Fruit fly (Drosophila melanogaster) whole organism, embryonic: ENCODE results near the gene CG1640.

Experiments
- Atf-2 ChIP-seq: fragments of 200-800 bp; sonication (Bioruptor generic); optimal IDR thresholded peaks from 2 replicates; lab custom pipeline; 2016; ENCODE audit warnings: missing biosample characterization, missing genetic modification characterization
- C15 ChIP-seq: fragments of 200-800 bp; sonication (Bioruptor generic); IDR thresholded peaks from 3 replicates; pipeline ENCODE4 v1.3.6; 2022; ENCODE audit warnings: missing biosample characterization, missing genetic modification characterization
- CG11398 ChIP-seq: fragments of 200-800 bp; sonication (Bioruptor generic); optimal IDR thresholded peaks from 2 replicates; lab custom pipeline; 2016; ENCODE audit warnings: missing biosample characterization, missing genetic modification characterization
- CG11504 ChIP-seq: fragments of 200-800 bp; sonication (Bioruptor generic); optimal IDR thresholded peaks from 3 replicates; lab custom pipeline; 2019; ENCODE audit warnings: missing biosample characterization, mild to moderate bottlenecking, missing genetic modification characterization, moderate library complexity
- CG12391 ChIP-seq: fragments of 200-800 bp; sonication (Bioruptor generic); optimal IDR thresholded peaks from 3 replicates; lab custom pipeline; 2018; ENCODE audit warnings: missing biosample characterization, mild to moderate bottlenecking, missing genetic modification characterization, moderate library complexity
- CG15601 ChIP-seq: fragments of 200-800 bp; sonication (Bioruptor generic); optimal IDR thresholded peaks from 3 replicates; lab custom pipeline; 2019; ENCODE audit warnings: missing biosample characterization, mild to moderate bottlenecking, missing genetic modification characterization, moderate library complexity
- CG1603 ChIP-seq: fragments of 200-800 bp; sonication (Bioruptor generic); optimal IDR thresholded peaks from 2 replicates; lab custom pipeline; 2019; ENCODE audit warnings: missing biosample characterization, mild to moderate bottlenecking, missing genetic modification characterization, moderate library complexity
- CG1832 ChIP-seq: fragments of 200-800 bp; sonication (Bioruptor generic); optimal IDR thresholded peaks from 2 replicates; lab custom pipeline; 2017; ENCODE audit warnings: missing biosample characterization, mild to moderate bottlenecking, missing genetic modification characterization, inconsistent platforms
- CG34224 ChIP-seq: fragments of 200-800 bp; sonication (Bioruptor generic); IDR thresholded peaks from 3 replicates; pipeline ENCODE4 v1.3.6; 2022; ENCODE audit warnings: missing biosample characterization, missing genetic modification characterization; ENCODE audit not compliant: partially characterized antibody
- CG34422 ChIP-seq: fragments of 200-800 bp; sonication (Bioruptor generic); IDR thresholded peaks from 3 replicates; pipeline ENCODE4 v1.3.6; 2022; ENCODE audit warnings: missing biosample characterization, missing genetic modification characterization
- CG4282 ChIP-seq: fragments of 200-800 bp; sonication (Bioruptor generic); optimal IDR thresholded peaks from 2 replicates; lab custom pipeline; 2016; ENCODE audit warnings: missing biosample characterization, missing genetic modification characterization
- CG43689 ChIP-seq: fragments of 200-800 bp; sonication (Bioruptor generic); IDR thresholded peaks from 2 replicates; pipeline ENCODE4 v1.3.6; 2022; ENCODE audit warnings: missing biosample characterization, missing genetic modification characterization
- CG5180 ChIP-seq: fragments of 200-800 bp; sonication (Bioruptor generic); optimal IDR thresholded peaks from 3 replicates; lab custom pipeline; 2017; ENCODE audit warnings: missing biosample characterization, missing genetic modification characterization, mild to moderate bottlenecking, moderate library complexity, missing genetic modification reagents
- CG9876 ChIP-seq: fragments of 200-800 bp; sonication (Bioruptor generic); optimal IDR thresholded peaks from 2 replicates; lab custom pipeline; 2016; ENCODE audit warnings: missing biosample characterization, missing genetic modification characterization
- Dek ChIP-seq: fragments of 200-800 bp; sonication (Bioruptor generic); optimal IDR thresholded peaks from 3 replicates; lab custom pipeline; 2019; ENCODE audit warnings: missing biosample characterization, mild to moderate bottlenecking, missing genetic modification characterization, moderate library complexity
- Eip74EF ChIP-seq, 2 experiments: fragments of 200-800 bp in 1 of 2; fragments of >200 bp in 1 of 2; sonication (Bioruptor generic) in 1 of 2; optimal IDR thresholded peaks; 2 replicates each; lab custom pipeline; 2017 to 2019; ENCODE audit warnings: missing biosample characterization in 2 of 2, missing genetic modification characterization in 2 of 2, mild to moderate bottlenecking in 1 of 2, moderate library complexity in 1 of 2
- Elba2 ChIP-seq: fragments of 200-800 bp; sonication (Bioruptor generic); optimal IDR thresholded peaks from 3 replicates; lab custom pipeline; 2016; ENCODE audit warnings: missing biosample characterization, missing genetic modification characterization
- HmgZ ChIP-seq: fragments of 200-800 bp; sonication (Bioruptor generic); optimal IDR thresholded peaks from 2 replicates; lab custom pipeline; 2018; ENCODE audit warnings: missing biosample characterization, mild to moderate bottlenecking, missing genetic modification characterization
- Hr3 ChIP-seq: fragments of 200-800 bp; sonication (Bioruptor generic); optimal IDR thresholded peaks from 3 replicates; lab custom pipeline; 2016; ENCODE audit warnings: missing biosample characterization, missing genetic modification characterization
- Lpt ChIP-seq: fragments of >200 bp; optimal IDR thresholded peaks from 2 replicates; lab custom pipeline; 2018; ENCODE audit warnings: missing biosample characterization, missing genetic modification characterization
- Mes4 ChIP-seq: fragments of 200-800 bp; sonication (Bioruptor generic); optimal IDR thresholded peaks from 2 replicates; lab custom pipeline; 2016; ENCODE audit warnings: missing biosample characterization, missing genetic modification characterization
- NFAT ChIP-seq: fragments of 200-800 bp; sonication (Bioruptor generic); IDR thresholded peaks from 2 replicates; pipeline ENCODE4 v1.3.6; 2022; ENCODE audit warnings: missing biosample characterization, missing genetic modification characterization
- Rfx ChIP-seq: fragments of 200-800 bp; sonication (Bioruptor generic); IDR thresholded peaks from 2 replicates; pipeline ENCODE4 v1.3.6; 2022; ENCODE audit warnings: missing biosample characterization, missing genetic modification characterization
- Ssrp ChIP-seq: fragments of 200-800 bp; sonication (Bioruptor generic); optimal IDR thresholded peaks from 2 replicates; lab custom pipeline; 2018; ENCODE audit warnings: missing biosample characterization, mild to moderate bottlenecking, missing genetic modification characterization, moderate library complexity
- ato ChIP-seq: fragments of 200-800 bp; sonication (Bioruptor generic); IDR thresholded peaks from 2 replicates; pipeline ENCODE4 v1.3.6; 2022; ENCODE audit warnings: missing biosample characterization, missing genetic modification characterization; ENCODE audit not compliant: partially characterized antibody
- bab2 ChIP-seq: fragments of 200-800 bp; sonication (Bioruptor generic); optimal IDR thresholded peaks from 2 replicates; lab custom pipeline; 2016; ENCODE audit warnings: missing biosample characterization, missing genetic modification characterization
- cato ChIP-seq: fragments of 200-800 bp; sonication (Bioruptor generic); optimal IDR thresholded peaks from 2 replicates; lab custom pipeline; 2016; ENCODE audit warnings: missing biosample characterization, missing genetic modification characterization, borderline replicate concordance
- cg ChIP-seq: fragments of 200-800 bp; sonication (Bioruptor generic); optimal IDR thresholded peaks from 3 replicates; lab custom pipeline; 2019; ENCODE audit warnings: missing biosample characterization, mild to moderate bottlenecking, missing genetic modification characterization, moderate library complexity
- chn ChIP-seq: fragments of 200-800 bp; sonication (Bioruptor generic); optimal IDR thresholded peaks from 2 replicates; lab custom pipeline; 2016; ENCODE audit warnings: missing biosample characterization, missing genetic modification characterization
- corto ChIP-seq: fragments of 200-800 bp; sonication (Bioruptor generic); optimal IDR thresholded peaks from 2 replicates; lab custom pipeline; 2016; ENCODE audit warnings: missing biosample characterization, mild to moderate bottlenecking, missing genetic modification characterization, moderate library complexity
- da ChIP-seq: fragments of 200-800 bp; sonication (Bioruptor generic); optimal IDR thresholded peaks from 2 replicates; lab custom pipeline; 2016; ENCODE audit warnings: missing biosample characterization, missing genetic modification characterization
- en ChIP-seq: fragments of 200-800 bp; sonication (Bioruptor generic); optimal IDR thresholded peaks from 2 replicates; lab custom pipeline; 2016; ENCODE audit warnings: missing biosample characterization, missing genetic modification characterization
- ftz-f1 ChIP-seq: fragments of 200-800 bp; sonication (Bioruptor generic); optimal IDR thresholded peaks from 2 replicates; lab custom pipeline; 2016; ENCODE audit warnings: missing biosample characterization, missing genetic modification characterization
- fu2 ChIP-seq: fragments of 200-800 bp; sonication (Bioruptor generic); optimal IDR thresholded peaks from 2 replicates; lab custom pipeline; 2016; ENCODE audit warnings: missing biosample characterization, missing genetic modification characterization
- gfzf ChIP-seq: fragments of 200-800 bp; sonication (Bioruptor generic); optimal IDR thresholded peaks from 2 replicates; lab custom pipeline; 2016; ENCODE audit warnings: missing biosample characterization, mild to moderate bottlenecking, missing genetic modification characterization, moderate library complexity
- her ChIP-seq: fragments of 200-800 bp; sonication (Bioruptor generic); optimal IDR thresholded peaks from 2 replicates; lab custom pipeline; 2016; ENCODE audit warnings: missing biosample characterization, missing genetic modification characterization
- kah ChIP-seq: fragments of 200-800 bp; sonication (Bioruptor generic); optimal IDR thresholded peaks from 2 replicates; lab custom pipeline; 2018; ENCODE audit warnings: missing biosample characterization, mild to moderate bottlenecking, missing genetic modification characterization
- kay ChIP-seq: fragments of 200-800 bp; sonication (Bioruptor generic); optimal IDR thresholded peaks from 2 replicates; lab custom pipeline; 2016; ENCODE audit warnings: missing biosample characterization, missing genetic modification characterization
- nau ChIP-seq: fragments of 200-800 bp; sonication (Bioruptor generic); optimal IDR thresholded peaks from 3 replicates; lab custom pipeline; 2017; ENCODE audit warnings: missing biosample characterization, mild to moderate bottlenecking, missing genetic modification characterization, missing genetic modification reagents
- pfk ChIP-seq: fragments of 200-800 bp; sonication (Bioruptor generic); optimal IDR thresholded peaks from 2 replicates; lab custom pipeline; 2018; ENCODE audit warnings: missing biosample characterization, mild to moderate bottlenecking, missing genetic modification characterization, moderate library complexity
- phol ChIP-seq: fragments of 200-800 bp; sonication (Bioruptor generic); optimal IDR thresholded peaks from 3 replicates; lab custom pipeline; 2018; ENCODE audit warnings: missing biosample characterization, mild to moderate bottlenecking, missing genetic modification characterization, moderate library complexity
- run ChIP-seq: fragments of 200-800 bp; sonication (Bioruptor generic); optimal IDR thresholded peaks from 3 replicates; lab custom pipeline; 2018; ENCODE audit warnings: missing biosample characterization, mild to moderate bottlenecking, missing genetic modification characterization
- schlank ChIP-seq: fragments of 200-800 bp; sonication (Bioruptor generic); optimal IDR thresholded peaks from 2 replicates; lab custom pipeline; 2018; ENCODE audit warnings: missing biosample characterization, mild to moderate bottlenecking, missing genetic modification characterization
- seq ChIP-seq: fragments of 200-800 bp; sonication (Bioruptor generic); IDR thresholded peaks from 2 replicates; pipeline ENCODE4 v1.3.6; 2022; ENCODE audit warnings: missing biosample characterization, missing genetic modification characterization
- sob ChIP-seq: fragments of 200-800 bp; sonication (Bioruptor generic); IDR thresholded peaks from 2 replicates; pipeline ENCODE4 v1.3.6; 2022; ENCODE audit warnings: missing biosample characterization, missing genetic modification characterization
- stwl ChIP-seq: fragments of 200-800 bp; sonication (Bioruptor generic); optimal IDR thresholded peaks from 3 replicates; lab custom pipeline; 2018; ENCODE audit warnings: missing biosample characterization, mild to moderate bottlenecking, missing genetic modification characterization, moderate library complexity
- usp ChIP-seq: fragments of >200 bp; optimal IDR thresholded peaks from 2 replicates; lab custom pipeline; 2017; ENCODE audit warnings: missing biosample characterization, missing genetic modification characterization
- wdn ChIP-seq: fragments of 200-800 bp; sonication (Bioruptor generic); IDR thresholded peaks from 2 replicates; pipeline ENCODE4 v1.3.6; 2022; ENCODE audit warnings: missing biosample characterization, missing genetic modification characterization

Gene CG1640

DNA sequence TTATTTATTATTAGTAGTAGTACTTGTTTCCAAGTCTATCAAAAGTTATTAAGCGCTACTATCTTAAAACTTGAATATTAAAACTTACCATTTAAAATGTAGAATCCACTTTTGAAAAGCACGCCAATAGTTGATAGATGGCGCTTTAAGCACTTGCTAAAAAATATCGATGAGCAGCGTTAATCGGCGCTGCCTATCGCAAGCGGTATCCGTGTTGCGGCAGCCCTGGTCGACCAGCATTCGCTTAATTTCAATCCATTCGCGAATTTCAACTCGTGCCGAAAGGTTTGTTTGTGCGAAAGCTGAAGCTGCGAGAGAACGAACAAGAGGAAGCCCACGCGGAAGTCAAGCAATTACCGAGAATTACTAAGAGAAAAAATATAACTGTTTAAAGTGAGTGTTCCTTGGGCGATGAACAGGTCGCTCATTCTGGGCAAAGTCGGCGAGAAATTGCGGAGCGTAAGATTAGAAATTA, 40.8 kb upstream of the CG1640 start, which contains the start of gene Prx2 (continued):
- TF ChIP-seq cg (GFP tag; lab: Kevin White, UChicago), result no peak
- no peak for TF ChIP-seq nau (GFP tag; lab: Kevin White, UChicago)
- peak; percentile 32; the same call in 1 of the 2 replicates for TF ChIP-seq sob (GFP tag; lab: Robert Waterston, UW)
- TF ChIP-seq Hr3 (GFP tag; lab: Kevin White, UChicago), result peak; percentile 1
- peak; percentile 63; the same call in 1 of the 2 replicates for TF ChIP-seq NFAT (GFP tag; lab: Robert Waterston, UW)
- peak; percentile 54 for TF ChIP-seq HmgZ (tag; lab: Kevin White, UChicago)
- TF ChIP-seq da (GFP tag; lab: Kevin White, UChicago), result no peak
- TF ChIP-seq Dek (tag; lab: Kevin White, UChicago), result peak; percentile 13
- TF ChIP-seq usp (GFP tag; lab: Kevin White, UChicago), result no peak
- peak; percentile 46 for TF ChIP-seq phol (tag; lab: Kevin White, UChicago)
- TF ChIP-seq Atf-2 (GFP tag; lab: Kevin White, UChicago), result no peak
- TF ChIP-seq Elba2 (GFP tag; lab: Kevin White, UChicago), result no peak
- TF ChIP-seq chn (GFP tag; lab: Kevin White, UChicago), result no peak
- peak; percentile 24 for TF ChIP-seq stwl (tag; lab: Kevin White, UChicago)
- peak; percentile 68 for TF ChIP-seq Rfx (GFP tag; lab: Robert Waterston, UW)
- TF ChIP-seq CG4282 (GFP tag; lab: Kevin White, UChicago), result no peak
- TF ChIP-seq ato (GFP tag; lab: Robert Waterston, UW), result peak; percentile 47; the same call in 1 of the 2 replicates
- no peak for TF ChIP-seq Mes4 (GFP tag; lab: Kevin White, UChicago)
- TF ChIP-seq Lpt, result no peak
- no peak for TF ChIP-seq cato (GFP tag; lab: Kevin White, UChicago)
- peak; percentile 39 for TF ChIP-seq CG1603 (tag; lab: Kevin White, UChicago)
- peak; percentile 57 for TF ChIP-seq gfzf (GFP tag; lab: Kevin White, UChicago)
- TF ChIP-seq CG15601 (tag; lab: Kevin White, UChicago), result no peak
- TF ChIP-seq Ssrp (tag; lab: Kevin White, UChicago), result no peak
- no peak for TF ChIP-seq CG5180 (GFP tag; lab: Kevin White, UChicago)
- TF ChIP-seq CG1832, result no peak
- no peak for TF ChIP-seq CG9876 (GFP tag; lab: Kevin White, UChicago)

DNA sequence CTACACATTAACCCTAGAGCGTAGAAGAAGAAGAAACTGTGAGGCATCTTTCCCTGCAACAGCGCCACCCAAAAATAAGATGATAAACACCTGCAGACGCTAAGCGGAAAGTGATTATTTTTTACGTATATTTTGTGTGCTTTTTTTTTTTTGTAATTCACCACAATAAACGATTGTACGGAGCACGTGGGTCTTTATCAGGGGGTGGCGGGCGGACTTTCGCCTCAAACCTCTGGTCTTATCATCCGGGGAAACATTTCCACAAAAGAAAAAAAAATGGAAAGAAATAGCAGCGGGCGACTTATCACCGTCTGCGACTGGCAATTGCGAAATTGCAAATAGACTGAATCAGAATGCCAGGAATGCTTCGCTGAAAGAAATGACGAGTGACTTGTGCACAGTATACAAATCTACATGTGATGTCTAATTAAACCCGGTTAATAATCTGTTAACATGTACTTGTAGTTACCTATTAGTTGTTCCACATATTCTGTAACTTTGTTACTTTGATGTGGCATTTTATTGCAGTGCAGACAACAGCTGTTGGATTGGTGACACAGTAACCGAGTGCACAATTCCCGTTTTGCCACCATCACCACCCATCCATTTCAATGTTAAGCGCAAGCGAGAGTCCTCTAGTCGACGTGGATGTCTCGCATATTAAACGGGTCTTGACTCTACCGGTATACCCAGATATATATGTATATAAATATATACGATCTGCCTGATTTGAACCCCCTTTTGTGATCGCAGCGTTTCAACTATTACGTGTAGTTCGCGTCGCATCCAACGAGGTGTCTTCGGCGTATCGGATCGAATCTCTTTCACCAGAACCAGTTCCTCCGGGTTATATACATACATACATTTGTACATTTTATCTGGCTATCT, 38.3 kb upstream of the CG1640 start:
- no peak for TF ChIP-seq Eip74EF (GFP tag; optimal IDR thresholded peaks at IDR 0.05; lab: Kevin White, UChicago)
- TF ChIP-seq seq (GFP tag; lab: Robert Waterston, UW), result 0 out of 2 replicates have a peak, but pooled peaks have one; percentile 27
- TF ChIP-seq CG11398 (GFP tag; lab: Kevin White, UChicago), result no peak
- TF ChIP-seq kay, result no peak
- TF ChIP-seq Ssrp (tag; lab: Kevin White, UChicago), result no peak
- peak; percentile 17 for TF ChIP-seq CG12391
- no peak for TF ChIP-seq run
- no peak for TF ChIP-seq ftz-f1 (GFP tag; lab: Kevin White, UChicago)
- TF ChIP-seq fu2 (GFP tag; lab: Kevin White, UChicago), result no peak
- no peak for TF ChIP-seq CG15601 (tag; lab: Kevin White, UChicago)
- TF ChIP-seq her (GFP tag; lab: Kevin White, UChicago), result no peak
- peak; percentile 61 for TF ChIP-seq corto (GFP tag; lab: Kevin White, UChicago)
- no peak for TF ChIP-seq bab2 (GFP tag; lab: Kevin White, UChicago)
- TF ChIP-seq pfk (GFP tag; lab: Kevin White, UChicago), result no peak
- no peak for TF ChIP-seq en (GFP tag; lab: Kevin White, UChicago)
- no peak for TF ChIP-seq CG34422 (GFP tag; lab: Robert Waterston, UW)
- no peak for TF ChIP-seq schlank (tag; lab: Kevin White, UChicago)
- TF ChIP-seq CG11504 (tag; lab: Kevin White, UChicago), result peak; percentile 41
- TF ChIP-seq kah (GFP tag; lab: Kevin White, UChicago), result no peak
- TF ChIP-seq CG34224 (GFP tag; lab: Robert Waterston, UW), result no peak
- no peak for TF ChIP-seq CG43689 (GFP tag; lab: Robert Waterston, UW)
- TF ChIP-seq C15, result no peak
- no peak for TF ChIP-seq wdn
